Worm (Caenorhabditis elegans) whole organism, young adult: ENCODE results near the gene ash-2.
A peak's percentile ranks its signal among the peaks of the same experiment; 100 is the strongest.

ENCODE experiments used
- B0035.1 ChIP-seq: sonication (generic microtip); optimal IDR thresholded peaks from 2 replicates; lab custom pipeline; 2016; ENCODE audit warnings: missing genetic modification characterization, mild to moderate bottlenecking, missing compliant biosample characterization, missing genotype, missing genetic modification reagents
- C06A6.2 ChIP-seq: fragments of 200-800 bp; sonication (Bioruptor generic); conservative IDR thresholded peaks from 2 replicates; pipeline ENCODE4 v1.3.6; 2022; ENCODE audit warnings: missing genetic modification characterization, missing compliant biosample characterization
- D2030.7 ChIP-seq: fragments of 200-800 bp; sonication (Bioruptor generic); IDR thresholded peaks from 2 replicates; pipeline ENCODE4 v1.3.6; 2022; ENCODE audit warnings: missing genetic modification reagents, missing genetic modification characterization, missing compliant biosample characterization
- F10E7.11 ChIP-seq: sonication (generic microtip); optimal IDR thresholded peaks from 2 replicates; lab custom pipeline; 2017; ENCODE audit warnings: mild to moderate bottlenecking, missing genetic modification characterization, moderate library complexity, missing compliant biosample characterization
- F33H1.4 ChIP-seq: fragments of 200-800 bp; sonication (Bioruptor generic); IDR thresholded peaks from 2 replicates; pipeline ENCODE4 v1.3.6; 2022; ENCODE audit warnings: missing genetic modification reagents, missing genetic modification characterization, missing compliant biosample characterization
- F39B2.1 ChIP-seq: fragments of 200-800 bp; sonication (Bioruptor generic); IDR thresholded peaks from 2 replicates; pipeline ENCODE4 v1.3.6; 2022; ENCODE audit warnings: missing genetic modification reagents, missing genetic modification characterization, missing compliant biosample characterization
- F52B5.7 ChIP-seq: sonication (generic microtip); optimal IDR thresholded peaks from 2 replicates; lab custom pipeline; 2016; ENCODE audit warnings: mild to moderate bottlenecking, missing genetic modification characterization, missing compliant biosample characterization
- F57A8.1 ChIP-seq: fragments of 200-800 bp; sonication (Bioruptor generic); optimal IDR thresholded peaks from 2 replicates; lab custom pipeline; 2018; ENCODE audit warnings: mild to moderate bottlenecking, missing genetic modification characterization, moderate library complexity, missing compliant biosample characterization
- K11D2.4 ChIP-seq: fragments of 200-800 bp; sonication (Bioruptor generic); IDR thresholded peaks from 2 replicates; pipeline ENCODE4 v1.3.6; 2022; ENCODE audit warnings: missing genetic modification reagents, missing genetic modification characterization, missing compliant biosample characterization
- K12H6.12 ChIP-seq: fragments of 200-800 bp; sonication (Bioruptor generic); optimal IDR thresholded peaks from 2 replicates; lab custom pipeline; 2018; ENCODE audit warnings: mild to moderate bottlenecking, missing genetic modification characterization, missing compliant biosample characterization
- Y53G8AR.9 ChIP-seq: fragments of 200-800 bp; sonication (Bioruptor generic); conservative IDR thresholded peaks from 2 replicates; pipeline ENCODE4 v1.3.6; 2022; ENCODE audit warnings: missing genetic modification reagents, missing genetic modification characterization, missing compliant biosample characterization
- Y79H2A.3 ChIP-seq: fragments of 200-800 bp; sonication (Bioruptor generic); conservative IDR thresholded peaks from 2 replicates; pipeline ENCODE4 v1.3.6; 2022; ENCODE audit warnings: missing genetic modification reagents, missing genetic modification characterization, missing compliant biosample characterization
- ZK185.1 ChIP-seq: sonication (generic microtip); optimal IDR thresholded peaks from 2 replicates; lab custom pipeline; 2016; ENCODE audit warnings: mild to moderate bottlenecking, missing genetic modification characterization, missing compliant biosample characterization; ENCODE audit not compliant: poor library complexity, severe bottlenecking
- akir-1 ChIP-seq: fragments of 200-800 bp; sonication (Bioruptor generic); optimal IDR thresholded peaks from 2 replicates; lab custom pipeline; 2018; ENCODE audit warnings: mild to moderate bottlenecking, missing genetic modification characterization, moderate library complexity, missing compliant biosample characterization
- ceh-27 ChIP-seq: fragments of 200-800 bp; sonication (Bioruptor generic); optimal IDR thresholded peaks from 2 replicates; lab custom pipeline; 2018; ENCODE audit warnings: mild to moderate bottlenecking, missing genetic modification characterization, moderate library complexity, missing compliant biosample characterization
- ceh-79 ChIP-seq: sonication (generic microtip); optimal IDR thresholded peaks from 2 replicates; lab custom pipeline; 2017; ENCODE audit warnings: mild to moderate bottlenecking, missing genetic modification characterization, missing compliant biosample characterization
- chd-7 ChIP-seq: sonication (generic microtip); optimal IDR thresholded peaks from 2 replicates; lab custom pipeline; 2016; ENCODE audit warnings: mild to moderate bottlenecking, missing genetic modification characterization, moderate library complexity, missing compliant biosample characterization
- die-1 ChIP-seq: sonication (generic microtip); optimal IDR thresholded peaks from 2 replicates; lab custom pipeline; 2016; ENCODE audit warnings: missing genotype, mild to moderate bottlenecking, missing genetic modification characterization, missing compliant biosample characterization
- dpl-1 ChIP-seq: fragments of 150-350 bp; optimal IDR thresholded peaks from 2 replicates; lab custom pipeline; 2014; ENCODE audit warnings: missing biosample characterization, missing genetic modification reagents, missing genetic modification characterization
- egl-18 ChIP-seq: fragments of 200-800 bp; sonication (Bioruptor generic); IDR thresholded peaks from 2 replicates; pipeline ENCODE4 v1.3.6; 2022; ENCODE audit warnings: missing genetic modification reagents, missing genetic modification characterization, missing compliant biosample characterization
- egl-44 ChIP-seq: fragments of 200-800 bp; sonication (Bioruptor generic); IDR thresholded peaks from 2 replicates; pipeline ENCODE4 v1.3.6; 2022; ENCODE audit warnings: missing genetic modification reagents, missing genetic modification characterization, missing compliant biosample characterization
- fkh-3 ChIP-seq: sonication (generic microtip); optimal IDR thresholded peaks from 2 replicates; lab custom pipeline; 2016; ENCODE audit warnings: mild to moderate bottlenecking, missing genetic modification characterization, missing compliant biosample characterization
- gei-17 ChIP-seq: fragments of 200-800 bp; sonication (Bioruptor generic); optimal IDR thresholded peaks from 2 replicates; lab custom pipeline; 2018; ENCODE audit warnings: mild to moderate bottlenecking, missing genetic modification characterization, missing compliant biosample characterization
- him-1 ChIP-seq: sonication (generic microtip); optimal IDR thresholded peaks from 2 replicates; lab custom pipeline; 2016; ENCODE audit warnings: missing genotype, missing genetic modification reagents, missing genetic modification characterization, missing compliant biosample characterization
- hlh-12 ChIP-seq: sonication (generic microtip); optimal IDR thresholded peaks from 2 replicates; lab custom pipeline; 2016; ENCODE audit warnings: missing genetic modification characterization, missing compliant biosample characterization
- hlh-26 ChIP-seq: fragments of 200-800 bp; sonication (Bioruptor generic); conservative IDR thresholded peaks from 2 replicates; pipeline ENCODE4 v1.3.6; 2022; ENCODE audit warnings: missing genetic modification reagents, missing genetic modification characterization, missing compliant biosample characterization
- hmg-1.2 ChIP-seq: fragments of 200-800 bp; sonication (Bioruptor generic); IDR thresholded peaks from 2 replicates; pipeline ENCODE4 v1.3.6; 2022; ENCODE audit warnings: missing genetic modification reagents, missing genetic modification characterization, missing compliant biosample characterization
- lag-1 ChIP-seq: fragments of 200-800 bp; sonication (Bioruptor generic); IDR thresholded peaks from 2 replicates; pipeline ENCODE4 v1.3.6; 2022; ENCODE audit warnings: missing genetic modification reagents, missing genetic modification characterization, missing compliant biosample characterization
- let-526 ChIP-seq: fragments of 200-800 bp; sonication (Bioruptor generic); IDR thresholded peaks from 2 replicates; pipeline ENCODE4 v1.3.6; 2022; ENCODE audit warnings: missing genetic modification reagents, missing genetic modification characterization, missing compliant biosample characterization
- lin-26 ChIP-seq: fragments of 200-800 bp; sonication (Bioruptor generic); IDR thresholded peaks from 2 replicates; pipeline ENCODE4 v1.3.6; 2022; ENCODE audit warnings: missing genetic modification reagents, missing genetic modification characterization, missing compliant biosample characterization
- lin-35 ChIP-seq, 3 experiments: fragments of 150-350 bp in 2 of 3; sonication (generic microtip) in 1 of 3; optimal IDR thresholded peaks; 2 replicates each; lab custom pipeline; 2014 to 2018; ENCODE audit warnings: missing biosample characterization in 3 of 3, missing genetic modification characterization in 3 of 3, missing genetic modification reagents in 3 of 3
- lir-1 ChIP-seq: fragments of 200-800 bp; sonication (Bioruptor generic); conservative IDR thresholded peaks from 2 replicates; pipeline ENCODE4 v1.3.6; 2022; ENCODE audit warnings: missing genetic modification reagents, missing genetic modification characterization, missing compliant biosample characterization
- lsy-27 ChIP-seq: sonication (generic microtip); optimal IDR thresholded peaks from 2 replicates; lab custom pipeline; 2017; ENCODE audit warnings: missing genetic modification characterization, mild to moderate bottlenecking, missing compliant biosample characterization, antibody characterized with exemption, missing genotype, borderline replicate concordance; ENCODE audit not compliant: insufficient read depth
- madf-10 ChIP-seq: sonication (generic microtip); optimal IDR thresholded peaks from 2 replicates; lab custom pipeline; 2016; ENCODE audit warnings: mild to moderate bottlenecking, missing genetic modification characterization, missing compliant biosample characterization
- nhr-120 ChIP-seq: fragments of 200-800 bp; sonication (Bioruptor generic); IDR thresholded peaks from 2 replicates; pipeline ENCODE4 v1.3.6; 2022; ENCODE audit warnings: missing genetic modification characterization, missing compliant biosample characterization
- nhr-80 ChIP-seq: sonication (generic microtip); optimal IDR thresholded peaks from 2 replicates; lab custom pipeline; 2016; ENCODE audit warnings: missing genetic modification characterization, missing compliant biosample characterization
- pha-4 ChIP-seq: fragments of 150-350 bp; sonication (generic microtip); optimal IDR thresholded peaks from 2 replicates; lab custom pipeline; 2014; ENCODE audit warnings: missing biosample characterization, missing genetic modification reagents, missing genetic modification characterization
- rec-8 ChIP-seq, 2 experiments: sonication (generic microtip); optimal IDR thresholded peaks; 2 replicates each; lab custom pipeline; 2016; ENCODE audit warnings: mild to moderate bottlenecking in 2 of 2, missing genetic modification characterization in 2 of 2, missing genetic modification reagents in 2 of 2, missing genotype in 2 of 2, missing biosample characterization in 1 of 2, missing compliant biosample characterization in 1 of 2, moderate library complexity in 1 of 2
- repo-1 ChIP-seq: sonication (generic microtip); optimal IDR thresholded peaks from 2 replicates; lab custom pipeline; 2017; ENCODE audit warnings: mild to moderate bottlenecking, missing genetic modification characterization, missing compliant biosample characterization
- rpc-1 ChIP-seq, 2 experiments: fragments of 150-350 bp in 1 of 2; sonication (generic microtip) in 1 of 2; optimal IDR thresholded peaks; 2 replicates each; lab custom pipeline; 2014 to 2018; ENCODE audit warnings: missing biosample characterization in 1 of 2, missing genetic modification characterization in 1 of 2, missing genetic modification reagents in 1 of 2, missing genotype in 1 of 2
- tbx-9 ChIP-seq: sonication (generic microtip); optimal IDR thresholded peaks from 2 replicates; lab custom pipeline; 2016; ENCODE audit warnings: borderline replicate concordance, missing genetic modification characterization, inconsistent platforms, missing compliant biosample characterization
- tlf-1 ChIP-seq: fragments of 200-800 bp; sonication (Bioruptor generic); optimal IDR thresholded peaks from 2 replicates; lab custom pipeline; 2018; ENCODE audit warnings: mild to moderate bottlenecking, missing genetic modification characterization, missing compliant biosample characterization
- unc-62 ChIP-seq: fragments of 150-350 bp; optimal IDR thresholded peaks from 2 replicates; lab custom pipeline; 2014; ENCODE audit warnings: missing biosample characterization, missing genetic modification reagents, missing genetic modification characterization
- xnd-1 ChIP-seq: sonication (generic microtip); optimal IDR thresholded peaks from 2 replicates; lab custom pipeline; 2016; ENCODE audit warnings: missing genotype, missing genetic modification reagents, missing genetic modification characterization, missing compliant biosample characterization
- zim-3 ChIP-seq: sonication (generic microtip); optimal IDR thresholded peaks from 2 replicates; lab custom pipeline; 2017; ENCODE audit warnings: mild to moderate bottlenecking, missing genetic modification characterization, moderate library complexity, missing compliant biosample characterization
- ztf-18 ChIP-seq: sonication (generic microtip); optimal IDR thresholded peaks from 2 replicates; lab custom pipeline; 2016; ENCODE audit warnings: missing genotype, mild to moderate bottlenecking, missing genetic modification characterization, missing compliant biosample characterization
- ztf-3 ChIP-seq: fragments of 200-800 bp; sonication (Bioruptor generic); optimal IDR thresholded peaks from 2 replicates; lab custom pipeline; 2018; ENCODE audit warnings: mild to moderate bottlenecking, missing genetic modification characterization, missing compliant biosample characterization

The ash-2 gene

DNA sequence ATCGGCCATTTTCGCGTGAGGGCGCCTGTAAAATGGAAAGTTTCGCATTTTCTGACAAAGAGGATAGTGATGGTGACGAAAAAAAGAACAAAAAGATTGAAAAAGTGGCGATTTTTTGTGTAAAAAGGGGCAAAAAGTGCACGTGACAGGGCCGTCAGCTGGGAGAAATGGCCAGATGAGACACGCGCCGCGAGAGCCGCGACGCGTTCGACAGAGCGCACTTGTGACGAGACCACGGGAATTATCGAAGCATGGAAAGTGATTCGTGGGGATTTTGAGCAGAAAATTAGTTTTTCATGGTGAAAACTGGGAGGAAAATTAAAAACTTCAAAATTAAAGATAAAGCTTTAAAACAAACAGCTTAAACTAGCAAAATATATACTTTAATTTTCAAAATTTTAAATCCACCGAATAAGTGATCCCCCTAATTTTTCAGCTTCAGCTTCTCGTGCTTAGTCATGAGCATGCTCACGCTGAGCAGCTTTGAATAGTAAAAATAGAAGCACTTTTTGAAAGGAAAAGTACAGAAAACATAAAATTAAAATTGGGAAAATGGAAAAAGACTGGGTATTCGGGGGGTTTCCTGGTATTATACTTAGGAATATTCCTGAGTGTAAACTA, 12.0 kb upstream of the ash-2 start, which contains the start of gene W03C9.5 (continued):
- TF ChIP-seq C06A6.2 (GFP tag; lab: Robert Waterston, UW) (no peak; the same call in 1 of the 2 replicates), lin-26 (GFP tag; lab: Robert Waterston, UW) (peak; percentile 77), fkh-3 (tag; lab: Kevin White, UChicago) (no peak), nhr-120 (GFP tag; lab: Robert Waterston, UW) (no peak), madf-10 (peak; percentile 91), rec-8 (tag; optimal IDR thresholded peaks at IDR 0.05; lab: Kevin White, UChicago) (peak in 1 of 2 experiments; percentile 32), gei-17 (GFP tag; lab: Kevin White, UChicago) (peak; percentile 10), ZK185.1 (tag; lab: Kevin White, UChicago) (peak; percentile 71), Y79H2A.3 (GFP tag; lab: Robert Waterston, UW) (peak; percentile 14; the same call in 1 of the 2 replicates), chd-7 (tag; lab: Kevin White, UChicago) (peak; percentile 66), F33H1.4 (peak; percentile 73), nhr-80 (tag; lab: Kevin White, UChicago) (peak; percentile 94), ztf-3 (GFP tag; lab: Kevin White, UChicago) (peak; percentile 39), rpc-1 (optimal IDR thresholded peaks at IDR 0.05; lab: Kevin White, UChicago) (no peak), rpc-1 (tag; optimal IDR thresholded peaks at IDR 0.05; lab: Kevin White, UChicago) (no peak), zim-3 (tag; lab: Kevin White, UChicago) (peak; percentile 70), lsy-27 (no peak), tlf-1 (GFP tag; lab: Kevin White, UChicago) (peak; percentile 76), F52B5.7 (tag; lab: Kevin White, UChicago) (peak; percentile 29), repo-1 (peak; percentile 46), hmg-1.2 (GFP tag; lab: Robert Waterston, UW) (peak; percentile 56), K11D2.4 (GFP tag; lab: Robert Waterston, UW) (peak; percentile 92), let-526 (peak; percentile 86), akir-1 (peak; percentile 14), egl-18 (GFP tag; lab: Robert Waterston, UW) (0 out of 2 replicates have a peak, but pooled peaks have one; percentile 51), lir-1 (GFP tag; lab: Robert Waterston, UW) (peak; percentile 91), lag-1 (no peak), F39B2.1 (GFP tag; lab: Robert Waterston, UW) (no peak), unc-62 (GFP tag; lab: Kevin White, UChicago) (peak; percentile 18), pha-4 (tag; lab: Kevin White, UChicago) (peak; percentile 88), ceh-27 (GFP tag; lab: Kevin White, UChicago) (peak; percentile 96), tbx-9 (tag; lab: Kevin White, UChicago) (no peak), Y53G8AR.9 (GFP tag; lab: Robert Waterston, UW) (peak; percentile 85), F10E7.11 (tag; lab: Kevin White, UChicago) (no peak), ceh-79 (tag; lab: Kevin White, UChicago) (no peak), D2030.7 (GFP tag; lab: Robert Waterston, UW) (peak; percentile 79), hlh-12 (no peak), F57A8.1 (GFP tag; lab: Kevin White, UChicago) (no peak), die-1 (peak; percentile 38), lin-35 (GFP tag; optimal IDR thresholded peaks at IDR 0.05; lab: Kevin White, UChicago) (peak in 2 of 3 experiments; percentile 19 to 76), hlh-26 (no peak), him-1 (no peak), ztf-18 (tag; lab: Kevin White, UChicago) (peak; percentile 54), dpl-1 (GFP tag; lab: Kevin White, UChicago) (peak; percentile 25), egl-44 (GFP tag; lab: Robert Waterston, UW) (peak; percentile 49; the same call in 1 of the 2 replicates), xnd-1 (tag; lab: Kevin White, UChicago) (no peak), B0035.1 (peak; percentile 50), K12H6.12 (tag; lab: Kevin White, UChicago) (peak; percentile 97)
